Worm (Caenorhabditis elegans): ENCODE measurements around the gene C06E1.11.

C06E1.11 gene

DNA sequence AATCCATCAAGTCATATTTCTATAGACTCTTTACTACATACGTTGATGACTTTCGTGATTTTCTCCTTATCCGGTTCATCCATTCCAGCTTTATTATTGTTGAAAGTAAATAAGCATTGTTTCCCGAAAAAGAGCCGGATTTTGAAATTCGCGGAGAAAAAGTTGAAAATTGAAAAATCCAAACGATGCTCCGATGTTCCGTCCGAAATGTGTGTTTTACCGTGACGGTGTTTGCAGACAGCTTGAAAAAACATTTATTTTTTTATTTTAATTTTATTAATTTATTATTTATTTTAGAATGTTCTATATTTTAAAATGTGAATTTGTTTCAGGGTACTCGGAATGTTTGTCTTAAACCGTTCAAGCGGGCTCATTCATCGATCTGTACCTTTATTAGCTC is 14.3 kb upstream of the C06E1.11 start, which contains the start of gene dnj-10:
TSS of gene dnj-10 (plus strand) at position 333 of the 400 bp plus-strand sequence.
- no peak for TF ChIP-seq med-1 (GFP tag; optimal IDR thresholded peaks at IDR 0.05; ENCODE audit: insufficient read depth)
- no peak for TF ChIP-seq ztf-23 (GFP tag; IDR thresholded peaks at IDR 0.05)
- 0 out of 2 replicates have a peak, but pooled peaks have one; percentile 48 for TF ChIP-seq flt-1 (GFP tag; IDR thresholded peaks at IDR 0.05)
- no peak for TF ChIP-seq tab-1 (GFP tag; IDR thresholded peaks at IDR 0.05)

DNA sequence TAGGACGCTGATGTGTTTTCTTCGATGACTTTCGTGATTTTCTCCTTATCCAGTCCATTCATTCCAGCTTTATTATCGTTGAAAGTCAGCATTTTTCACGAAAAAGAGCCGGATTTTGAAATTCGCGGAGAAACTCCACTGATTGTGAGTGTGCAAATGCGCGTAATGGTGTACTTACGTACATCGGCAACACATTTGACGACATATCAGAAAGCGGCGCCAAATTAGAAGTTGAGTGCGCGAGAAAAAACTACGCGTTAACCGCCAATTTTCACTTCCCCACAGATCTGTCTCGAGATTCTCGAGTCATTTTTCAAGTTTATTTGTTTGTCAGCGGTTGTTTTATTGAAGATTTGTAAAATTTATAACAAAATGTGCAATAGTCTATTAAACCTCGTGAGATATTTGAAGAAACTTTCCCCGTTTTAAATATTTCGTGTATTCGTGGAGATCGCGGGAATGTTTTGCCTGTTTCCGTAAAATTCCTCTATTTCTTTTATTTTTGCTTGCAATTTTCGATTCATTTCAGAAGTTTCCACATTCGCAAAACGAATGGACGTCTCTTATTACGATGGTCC is 12.0 kb upstream of the C06E1.11 start, which contains the start of the genes polk-1 and gpr-1:
TSS of gene polk-1 (minus strand) at position 186 of the 578 bp plus-strand sequence.
TSS of gene gpr-1 (plus strand) at position 528 of the 578 bp plus-strand sequence.
- TF ChIP-seq ztf-23 (GFP tag; IDR thresholded peaks at IDR 0.05) (no peak), T22C8.4 (GFP tag; IDR thresholded peaks at IDR 0.05) (no peak), med-1 (GFP tag; optimal IDR thresholded peaks at IDR 0.05; ENCODE audit: insufficient read depth) (no peak), ref-1 (GFP tag; conservative IDR thresholded peaks at IDR 0.05) (no peak), tab-1 (GFP tag; IDR thresholded peaks at IDR 0.05) (no peak), ztf-29 (GFP tag; IDR thresholded peaks at IDR 0.05) (no peak)

DNA sequence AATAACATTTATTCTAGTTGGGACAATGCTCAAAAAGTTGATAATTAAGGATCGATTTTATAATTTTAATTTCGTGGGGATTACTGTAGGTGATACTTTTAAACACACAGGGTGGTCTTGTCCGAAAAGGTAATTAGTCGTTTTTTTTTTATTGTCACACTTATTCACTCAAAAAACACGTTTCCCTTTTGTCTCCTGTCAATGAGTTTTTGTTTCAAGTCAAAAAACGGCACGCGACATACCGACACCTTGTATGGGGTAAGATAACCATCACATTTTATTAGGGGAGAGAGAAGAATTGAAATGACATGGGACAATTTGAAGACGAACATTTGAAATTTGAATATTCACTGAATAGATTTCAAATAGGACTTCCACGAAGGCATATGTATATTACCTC is 8.6 kb upstream of the C06E1.11 start:
- no peak for TF ChIP-seq T22C8.4 (GFP tag; IDR thresholded peaks at IDR 0.05)
- TF ChIP-seq ztf-29 (GFP tag; IDR thresholded peaks at IDR 0.05): no peak
- no peak for TF ChIP-seq flt-1 (GFP tag; IDR thresholded peaks at IDR 0.05)
- no peak for TF ChIP-seq cog-1 (tag; optimal IDR thresholded peaks at IDR 0.05)
- no peak for TF ChIP-seq tab-1 (GFP tag; IDR thresholded peaks at IDR 0.05)
- TF ChIP-seq ref-1 (GFP tag; conservative IDR thresholded peaks at IDR 0.05): no peak
- TF ChIP-seq med-1 (GFP tag; optimal IDR thresholded peaks at IDR 0.05; ENCODE audit: insufficient read depth): no peak
- TF ChIP-seq klf-2 (GFP tag; conservative IDR thresholded peaks at IDR 0.05): no peak
- no peak for TF ChIP-seq ztf-23 (GFP tag; IDR thresholded peaks at IDR 0.05)

DNA sequence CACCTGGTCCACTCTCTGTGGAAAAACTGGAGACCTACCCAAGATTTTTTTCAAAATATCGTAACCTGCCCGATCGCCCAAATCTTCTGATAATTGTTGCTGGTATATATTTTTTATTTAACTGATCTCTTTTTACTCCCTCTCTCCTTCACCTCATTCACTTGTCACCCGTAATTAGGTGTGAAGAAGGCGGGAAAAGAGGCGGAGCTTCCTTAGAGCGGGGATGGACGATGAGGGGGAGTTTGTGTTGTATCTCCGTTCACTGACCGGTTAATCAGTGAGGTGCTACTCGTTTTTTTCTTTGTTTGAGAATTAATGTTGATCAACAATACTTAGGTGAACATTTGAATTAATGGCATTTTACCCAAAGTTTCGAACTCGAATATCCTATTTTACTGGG is 5.9 kb upstream of the C06E1.11 start, which contains the start of gene ceh-16:
TSS of gene ceh-16 (plus strand) at position 301 of the 400 bp plus-strand sequence.
- TF ChIP-seq ref-1 (GFP tag; conservative IDR thresholded peaks at IDR 0.05): no peak

DNA sequence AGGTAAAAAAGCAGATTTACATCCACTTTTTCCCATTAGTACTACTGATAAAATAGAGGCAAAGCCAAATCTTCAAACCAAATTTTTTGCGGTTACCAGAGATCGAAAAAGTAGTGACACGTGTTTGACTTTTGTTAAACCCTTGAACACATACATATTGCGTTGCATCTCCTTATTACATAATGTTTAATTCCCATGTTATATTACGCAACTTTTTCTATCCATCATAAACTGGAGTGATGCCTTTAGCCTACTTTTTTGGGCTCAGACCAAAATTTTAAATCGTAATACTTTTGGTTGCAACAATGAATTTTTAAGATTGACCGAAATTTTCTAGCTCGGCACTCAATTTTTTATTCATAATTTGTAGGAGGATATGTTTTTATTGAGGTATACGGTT is 5.5 kb upstream of the C06E1.11 start:
- no peak for TF ChIP-seq ztf-29 (GFP tag; IDR thresholded peaks at IDR 0.05)
- TF ChIP-seq ztf-23 (GFP tag; IDR thresholded peaks at IDR 0.05): no peak
- TF ChIP-seq tab-1 (GFP tag; IDR thresholded peaks at IDR 0.05): no peak
- no peak for TF ChIP-seq cog-1 (tag; optimal IDR thresholded peaks at IDR 0.05)
- no peak for TF ChIP-seq med-1 (GFP tag; optimal IDR thresholded peaks at IDR 0.05; ENCODE audit: insufficient read depth)
- TF ChIP-seq klf-2 (GFP tag; conservative IDR thresholded peaks at IDR 0.05): no peak

DNA sequence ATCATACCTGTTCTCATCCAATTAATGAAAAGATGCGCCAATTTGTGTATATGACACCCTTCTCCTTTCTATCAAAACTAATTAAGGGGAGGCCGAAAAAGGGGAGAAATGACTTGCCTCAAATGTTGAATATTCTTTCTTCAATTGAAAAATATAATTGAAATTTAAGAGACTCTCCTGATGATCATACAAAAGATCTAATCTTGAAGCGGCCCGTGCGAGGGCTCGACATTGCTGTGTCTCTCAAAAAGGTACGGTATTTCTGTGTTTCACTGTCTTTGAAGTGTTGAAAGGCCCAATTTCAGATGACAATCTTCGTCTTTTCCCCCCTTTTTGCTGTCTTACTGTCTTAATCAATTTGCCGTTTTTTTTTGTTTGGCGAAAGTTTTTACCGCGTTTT is 4.5 kb upstream of the C06E1.11 start:
- TF ChIP-seq cog-1 (tag; optimal IDR thresholded peaks at IDR 0.05) (no peak), med-1 (GFP tag; optimal IDR thresholded peaks at IDR 0.05; ENCODE audit: insufficient read depth) (no peak), T22C8.4 (GFP tag; IDR thresholded peaks at IDR 0.05) (no peak), ref-1 (GFP tag; conservative IDR thresholded peaks at IDR 0.05) (no peak), flt-1 (GFP tag; IDR thresholded peaks at IDR 0.05) (no peak), ztf-23 (GFP tag; IDR thresholded peaks at IDR 0.05) (no peak), klf-2 (GFP tag; conservative IDR thresholded peaks at IDR 0.05) (no peak), tab-1 (GFP tag; IDR thresholded peaks at IDR 0.05) (no peak), ztf-29 (GFP tag; IDR thresholded peaks at IDR 0.05) (no peak)

DNA sequence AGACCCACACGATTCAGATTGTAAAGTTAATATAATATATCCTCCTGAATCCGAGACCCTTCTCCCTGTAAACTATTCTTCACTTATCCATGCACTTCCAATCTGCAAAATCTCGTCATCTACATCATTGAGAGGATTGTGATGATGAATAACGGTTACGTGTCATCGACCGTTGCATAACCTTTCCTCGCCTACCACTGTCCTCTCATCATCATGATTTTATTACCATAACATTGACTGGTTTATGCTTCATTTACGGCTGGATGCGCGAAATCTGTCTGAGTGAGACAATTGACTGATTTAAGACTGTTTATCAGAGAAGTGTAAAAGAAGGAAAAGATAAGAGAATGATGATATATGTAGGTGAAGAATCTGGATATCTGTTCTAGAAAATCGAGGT is 3.8 kb upstream of the C06E1.11 start:
- TF ChIP-seq med-1 (GFP tag; optimal IDR thresholded peaks at IDR 0.05; ENCODE audit: insufficient read depth) (no peak), cog-1 (tag; optimal IDR thresholded peaks at IDR 0.05) (no peak), ref-1 (GFP tag; conservative IDR thresholded peaks at IDR 0.05) (no peak), tab-1 (GFP tag; IDR thresholded peaks at IDR 0.05) (no peak), T22C8.4 (GFP tag; IDR thresholded peaks at IDR 0.05) (no peak), ztf-23 (GFP tag; IDR thresholded peaks at IDR 0.05) (no peak), flt-1 (GFP tag; IDR thresholded peaks at IDR 0.05) (no peak), ztf-29 (GFP tag; IDR thresholded peaks at IDR 0.05) (no peak), klf-2 (GFP tag; conservative IDR thresholded peaks at IDR 0.05) (no peak)

DNA sequence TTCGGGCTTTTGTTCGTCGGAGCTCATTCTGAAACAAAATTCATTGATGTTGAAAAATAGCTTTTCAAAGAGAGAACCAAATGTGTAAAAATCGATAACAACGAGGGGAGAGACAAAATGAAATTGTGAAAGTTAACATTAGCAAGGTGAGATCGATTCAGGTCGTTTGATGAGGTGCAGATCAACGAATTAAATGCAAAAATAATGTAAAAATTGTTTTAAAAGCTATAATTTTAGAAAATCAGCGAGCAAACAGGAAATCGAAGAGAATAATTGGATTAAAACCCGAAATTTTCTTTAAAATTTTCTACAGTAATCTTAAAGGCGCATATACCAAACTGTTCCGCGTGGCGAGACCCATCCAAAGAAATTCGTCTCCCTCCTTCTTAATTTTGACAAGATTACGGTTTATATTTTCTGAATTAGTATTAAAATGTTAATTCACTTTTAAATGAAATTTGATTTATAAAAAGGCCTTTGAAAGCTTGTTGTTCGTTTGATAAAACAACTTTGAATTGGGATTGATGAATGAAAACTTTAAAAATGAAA is 2.0 kb upstream of the C06E1.11 start, which contains the start of gene C13G5.2:
TSS of gene C13G5.2 (minus strand) at position 51 of the 549 bp plus-strand sequence.
- TF ChIP-seq ref-1 (GFP tag; conservative IDR thresholded peaks at IDR 0.05): no peak
- TF ChIP-seq T22C8.4 (GFP tag; IDR thresholded peaks at IDR 0.05): peak; percentile 26; the same call in 1 of the 2 replicates

DNA sequence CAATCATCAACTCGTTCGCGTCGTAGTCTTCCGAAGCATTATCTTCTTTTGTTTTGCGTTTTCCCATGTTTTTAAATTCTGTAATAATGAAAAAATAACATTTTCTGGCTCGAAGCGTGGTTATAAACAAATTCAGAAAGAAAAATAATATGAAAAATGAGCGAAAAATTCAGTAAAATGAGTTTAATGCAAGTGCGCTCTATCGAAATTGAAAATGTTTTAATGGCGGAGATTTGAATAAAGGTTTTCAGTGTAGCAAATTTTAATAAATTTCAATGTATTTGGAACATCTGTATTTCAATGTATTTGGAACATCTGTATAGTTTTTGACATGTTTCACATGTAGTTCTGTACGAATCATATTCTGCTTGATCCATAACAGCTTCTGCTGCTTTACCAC is 2.0 kb downstream of the C06E1.11 start, which contains the start of gene rha-2:
TSS of gene rha-2 (minus strand) at position 80 of the 400 bp plus-strand sequence.
- TF ChIP-seq med-1 (GFP tag; optimal IDR thresholded peaks at IDR 0.05; ENCODE audit: insufficient read depth) (no peak), ztf-23 (GFP tag; IDR thresholded peaks at IDR 0.05) (no peak), tab-1 (GFP tag; IDR thresholded peaks at IDR 0.05) (no peak), flt-1 (GFP tag; IDR thresholded peaks at IDR 0.05) (no peak), cog-1 (tag; optimal IDR thresholded peaks at IDR 0.05) (no peak), ref-1 (GFP tag; conservative IDR thresholded peaks at IDR 0.05) (no peak), klf-2 (GFP tag; conservative IDR thresholded peaks at IDR 0.05) (no peak), T22C8.4 (GFP tag; IDR thresholded peaks at IDR 0.05) (no peak), ztf-29 (GFP tag; IDR thresholded peaks at IDR 0.05) (no peak)

DNA sequence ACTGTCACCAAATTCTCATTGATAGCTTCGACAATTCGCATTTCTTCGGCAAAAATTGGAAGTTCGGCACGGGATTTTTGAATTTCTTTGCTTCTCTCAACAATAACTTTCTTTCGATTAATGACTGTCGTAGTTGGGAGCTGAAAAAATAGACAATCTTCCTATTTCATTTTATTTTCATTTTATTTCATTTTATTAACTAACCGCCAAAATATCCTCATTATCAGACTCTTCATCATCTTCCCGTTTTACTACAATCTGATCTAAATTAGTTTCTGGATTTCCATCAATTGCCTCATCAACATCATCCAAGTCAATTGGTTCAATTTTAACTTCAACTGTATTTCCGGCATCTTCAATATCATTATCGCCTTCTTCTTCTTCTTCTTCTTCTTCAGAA is 2.9 kb downstream of the C06E1.11 start:
- TF ChIP-seq T22C8.4 (GFP tag; IDR thresholded peaks at IDR 0.05): no peak
- TF ChIP-seq ztf-23 (GFP tag; IDR thresholded peaks at IDR 0.05): no peak
- TF ChIP-seq tab-1 (GFP tag; IDR thresholded peaks at IDR 0.05): no peak
- TF ChIP-seq med-1 (GFP tag; optimal IDR thresholded peaks at IDR 0.05; ENCODE audit: insufficient read depth): no peak
- TF ChIP-seq cog-1 (tag; optimal IDR thresholded peaks at IDR 0.05): no peak
- TF ChIP-seq ztf-29 (GFP tag; IDR thresholded peaks at IDR 0.05): no peak
- no peak for TF ChIP-seq ref-1 (GFP tag; conservative IDR thresholded peaks at IDR 0.05)

Measured in whole organism, midembryonic.